Fruit fly (Drosophila melanogaster): ENCODE results near the gene crp.
A peak's percentile ranks its signal among the peaks of the same experiment; 100 is the strongest.

Gene crp

dm6 chr2L:16251598-16252131, 35.9 kb downstream of the crp start, which contains the start of gene CG46309 (continued):
- TF ChIP-seq CG6791 (GFP tag; IDR thresholded peaks at IDR 0.05; ENCODE audit: partially characterized antibody): peak; percentile 96
- no peak for TF ChIP-seq CG7839 (tag; optimal IDR thresholded peaks at IDR 0.05)
- TF ChIP-seq CG8359 (GFP tag; optimal IDR thresholded peaks at IDR 0.05; ENCODE audit: borderline replicate concordance): no peak
- TF ChIP-seq ac (GFP tag; optimal IDR thresholded peaks at IDR 0.05): no peak
- TF ChIP-seq CG11504 (tag; optimal IDR thresholded peaks at IDR 0.05): no peak
- TF ChIP-seq slbo (GFP tag; IDR thresholded peaks at IDR 0.05): no peak
- TF ChIP-seq CG6254 (GFP tag; optimal IDR thresholded peaks at IDR 0.05): peak; percentile 9
- TF ChIP-seq pan (optimal IDR thresholded peaks at IDR 0.05): no peak
- no peak for TF ChIP-seq pan (GFP tag; optimal IDR thresholded peaks at IDR 0.05 in 1 of 2, IDR thresholded peaks at IDR 0.05 in 1 of 2)
- peak; percentile 41 for TF ChIP-seq BEAF-32 (GFP tag; optimal IDR thresholded peaks at IDR 0.05)
- TF ChIP-seq Ssrp (tag; optimal IDR thresholded peaks at IDR 0.05): peak; percentile 25
- TF ChIP-seq mam (GFP tag; optimal IDR thresholded peaks at IDR 0.05): peak; percentile 44
- TF ChIP-seq Adf1 (GFP tag; IDR thresholded peaks at IDR 0.05): peak; percentile 30; the same call in 1 of the 2 replicates
- no peak for TF ChIP-seq sisA (GFP tag; IDR thresholded peaks at IDR 0.05)
- peak; percentile 49 for TF ChIP-seq zfh2 (GFP tag; optimal IDR thresholded peaks at IDR 0.05)
- no peak for TF ChIP-seq CG4282 (GFP tag; optimal IDR thresholded peaks at IDR 0.05)
- no peak for TF ChIP-seq CG6689 (GFP tag; IDR thresholded peaks at IDR 0.05)
- TF ChIP-seq Myb (GFP tag; optimal IDR thresholded peaks at IDR 0.05): peak; percentile 73
- TF ChIP-seq CG3838 (GFP tag; optimal IDR thresholded peaks at IDR 0.05): no peak
- TF ChIP-seq en (GFP tag; optimal IDR thresholded peaks at IDR 0.05): peak; percentile 11
- no peak for TF ChIP-seq phol (tag; optimal IDR thresholded peaks at IDR 0.05)
- TF ChIP-seq Ets97D (GFP tag; optimal IDR thresholded peaks at IDR 0.05): peak; percentile 49
- TF ChIP-seq zen2 (GFP tag; IDR thresholded peaks at IDR 0.05; ENCODE audit: partially characterized antibody): peak; percentile 93; the same call in 2 of the 3 replicates
- peak; percentile 21 for TF ChIP-seq Asciz (GFP tag; optimal IDR thresholded peaks at IDR 0.05)
- TF ChIP-seq CG14860 (GFP tag; IDR thresholded peaks at IDR 0.05; ENCODE audit: partially characterized antibody): peak; percentile 95
- peak; percentile 28 for TF ChIP-seq Six4 (GFP tag; optimal IDR thresholded peaks at IDR 0.05)
- peak; percentile 18 for TF ChIP-seq CG12104 (GFP tag; optimal IDR thresholded peaks at IDR 0.05)
- peak; percentile 69 for TF ChIP-seq Bteb2 (GFP tag; optimal IDR thresholded peaks at IDR 0.05)
- TF ChIP-seq CG18599 (GFP tag; optimal IDR thresholded peaks at IDR 0.05): peak; percentile 0
- TF ChIP-seq CG5180 (GFP tag; optimal IDR thresholded peaks at IDR 0.05): no peak
- no peak for TF ChIP-seq MTF-1 (GFP tag; optimal IDR thresholded peaks at IDR 0.05; ENCODE audit: borderline replicate concordance)
- TF ChIP-seq hkb (optimal IDR thresholded peaks at IDR 0.05): no peak
- 0 out of 2 replicates have a peak, but pooled peaks have one; percentile 14 for TF ChIP-seq hkb (GFP tag; IDR thresholded peaks at IDR 0.05)
- no peak for TF ChIP-seq Mrtf (GFP tag; IDR thresholded peaks at IDR 0.05)
- peak; percentile 89 for TF ChIP-seq Scr (GFP tag; IDR thresholded peaks at IDR 0.05; ENCODE audit: partially characterized antibody)
- TF ChIP-seq Taf1 (GFP tag; IDR thresholded peaks at IDR 0.05): peak; percentile 30; the same call in 1 of the 2 replicates
- no peak for TF ChIP-seq CG4617 (GFP tag; optimal IDR thresholded peaks at IDR 0.05; ENCODE audit: borderline replicate concordance)
- peak; percentile 59 for TF ChIP-seq Meics (GFP tag; optimal IDR thresholded peaks at IDR 0.05)
- peak; percentile 59 for TF ChIP-seq CG2116 (GFP tag; optimal IDR thresholded peaks at IDR 0.05)
- TF ChIP-seq Dp (GFP tag; optimal IDR thresholded peaks at IDR 0.05): peak; percentile 2
- TF ChIP-seq abd-A (tag; optimal IDR thresholded peaks at IDR 0.05): no peak
- no peak for TF ChIP-seq Neu2 (GFP tag; optimal IDR thresholded peaks at IDR 0.05; ENCODE audit: borderline replicate concordance)
- TF ChIP-seq Hr51 (GFP tag; optimal IDR thresholded peaks at IDR 0.05): peak in 1 of 2 experiments; percentile 31
- peak; percentile 76; the same call in 1 of the 3 replicates for TF ChIP-seq row (GFP tag; IDR thresholded peaks at IDR 0.05)
- TF ChIP-seq bowl (GFP tag; IDR thresholded peaks at IDR 0.05): peak; percentile 53; the same call in 1 of the 2 replicates
- TF ChIP-seq CG10267 (tag; optimal IDR thresholded peaks at IDR 0.05): peak; percentile 36
- peak; percentile 36 for TF ChIP-seq CG3163 (GFP tag; optimal IDR thresholded peaks at IDR 0.05)
- TF ChIP-seq CG8290 (GFP tag; optimal IDR thresholded peaks at IDR 0.05): peak; percentile 94
- peak; percentile 76 to 90 for TF ChIP-seq CG8290 (tag; optimal IDR thresholded peaks at IDR 0.05)

Data from whole organism, embryonic.